Worm (Caenorhabditis elegans): ENCODE data around the gene Y116A8C.27.

Y116A8C.27 gene

DNA sequence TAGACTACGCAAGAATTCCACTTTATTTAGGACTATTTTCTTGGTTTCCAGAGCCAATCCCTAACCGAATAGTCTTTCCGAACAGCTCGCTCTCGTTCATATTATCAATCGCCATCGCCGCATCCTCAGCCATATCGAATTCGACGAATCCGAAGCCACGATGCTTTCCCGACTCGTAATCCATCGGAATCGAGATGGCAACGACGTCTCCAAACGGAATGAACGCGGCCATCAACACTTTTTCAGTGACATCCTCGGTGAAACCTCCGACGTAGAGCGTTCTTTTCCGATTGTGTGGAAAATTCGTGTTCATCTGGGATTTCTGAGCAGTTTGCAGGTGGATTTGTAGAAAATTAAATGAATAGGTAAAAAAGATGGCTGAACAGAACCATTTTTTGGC lies 20.3 kb upstream of the Y116A8C.27 start, which contains the start of gene cyn-13:
TSS of gene cyn-13 (minus strand) at position 313 of the 400 bp plus-strand sequence.
- TF ChIP-seq lin-11 (tag; optimal IDR thresholded peaks at IDR 0.05) (no peak), nhr-11 (tag; optimal IDR thresholded peaks at IDR 0.05) (no peak), nhr-21 (tag; optimal IDR thresholded peaks at IDR 0.05) (no peak), F13H6.1 (tag; optimal IDR thresholded peaks at IDR 0.05) (no peak), lin-13 (GFP tag; optimal IDR thresholded peaks at IDR 0.05) (no peak), blmp-1 (tag; optimal IDR thresholded peaks at IDR 0.05; ENCODE audit: insufficient read depth) (no peak), ztf-1 (GFP tag; conservative IDR thresholded peaks at IDR 0.05) (no peak), ceh-16 (tag; optimal IDR thresholded peaks at IDR 0.05) (no peak), elt-3 (tag; optimal IDR thresholded peaks at IDR 0.05) (no peak), ZK546.5 (tag; optimal IDR thresholded peaks at IDR 0.05) (no peak), ztf-11 (tag; optimal IDR thresholded peaks at IDR 0.05) (no peak), unc-39 (tag; optimal IDR thresholded peaks at IDR 0.05) (no peak), gmeb-1 (tag; optimal IDR thresholded peaks at IDR 0.05) (no peak), unc-62 (GFP tag; optimal IDR thresholded peaks at IDR 0.05) (no peak), lin-39 (tag; optimal IDR thresholded peaks at IDR 0.05) (no peak), ama-1 (optimal IDR thresholded peaks at IDR 0.05) (no peak), snpc-4 (tag; optimal IDR thresholded peaks at IDR 0.05) (no peak), ztf-4 (tag; optimal IDR thresholded peaks at IDR 0.05) (no peak), lsy-2 (tag; optimal IDR thresholded peaks at IDR 0.05) (no peak)

DNA sequence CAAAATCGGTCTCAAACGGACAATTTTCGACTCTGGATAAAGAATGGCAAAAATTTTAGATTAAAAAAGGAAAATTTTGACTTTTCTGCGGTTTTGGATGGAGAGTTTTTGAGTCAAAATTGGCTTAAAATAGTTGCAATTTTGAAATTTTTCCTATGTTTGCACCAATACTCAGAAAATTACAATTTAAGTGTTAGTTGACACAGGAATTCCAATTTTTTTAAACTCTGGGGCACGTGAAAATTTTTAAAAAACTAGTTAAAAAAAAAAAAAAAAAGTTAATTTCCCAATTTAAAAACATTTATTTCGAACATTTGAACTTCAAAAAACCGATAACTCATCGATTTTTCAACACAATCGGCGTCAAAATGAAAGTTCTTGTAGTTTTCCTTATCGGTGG lies 15.7 kb upstream of the Y116A8C.27 start, which contains the start of gene Y116A8C.33:
TSS of gene Y116A8C.33 (plus strand) at position 301 of the 400 bp plus-strand sequence.
- TF ChIP-seq lin-11 (tag; optimal IDR thresholded peaks at IDR 0.05) (no peak), R02D3.7 (tag; optimal IDR thresholded peaks at IDR 0.05) (no peak), ceh-16 (tag; optimal IDR thresholded peaks at IDR 0.05) (no peak), nhr-6 (tag; optimal IDR thresholded peaks at IDR 0.05) (no peak), ztf-11 (tag; optimal IDR thresholded peaks at IDR 0.05) (no peak), nhr-77 (tag; optimal IDR thresholded peaks at IDR 0.05) (no peak)

DNA sequence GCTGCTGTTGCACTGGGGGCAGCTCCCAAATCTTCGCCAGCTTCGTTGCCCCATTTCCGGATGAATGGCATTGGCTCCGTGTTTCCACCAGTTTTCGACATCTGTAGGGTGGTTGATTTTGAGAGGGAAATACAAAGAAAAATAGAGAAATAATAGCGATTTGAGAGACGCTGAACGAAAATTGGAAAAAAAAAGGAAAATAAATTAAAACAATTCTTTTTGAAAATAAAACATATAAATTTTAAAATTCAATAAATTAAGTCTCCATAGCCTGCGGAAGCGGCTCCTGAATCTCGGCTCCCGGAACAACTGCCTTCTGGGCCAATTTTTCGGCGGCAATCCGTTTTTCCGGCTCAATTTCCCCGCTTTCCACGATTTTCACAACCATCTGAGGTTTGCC lies 14.8 kb upstream of the Y116A8C.27 start, which contains the start of gene sfa-1:
TSS of gene sfa-1 (minus strand) at position 101 of the 400 bp plus-strand sequence.
- TF ChIP-seq nhr-23 (tag; optimal IDR thresholded peaks at IDR 0.05) (no peak), nhr-11 (tag; optimal IDR thresholded peaks at IDR 0.05) (no peak), crh-2 (tag; optimal IDR thresholded peaks at IDR 0.05) (no peak), gmeb-1 (tag; optimal IDR thresholded peaks at IDR 0.05) (no peak), unc-55 (GFP tag; optimal IDR thresholded peaks at IDR 0.05) (no peak), nhr-12 (tag; optimal IDR thresholded peaks at IDR 0.05) (no peak), mdl-1 (tag; optimal IDR thresholded peaks at IDR 0.05) (no peak), ZK546.5 (tag; optimal IDR thresholded peaks at IDR 0.05) (no peak), peb-1 (tag; optimal IDR thresholded peaks at IDR 0.05) (no peak), sma-3 (GFP tag; optimal IDR thresholded peaks at IDR 0.05) (no peak)

DNA sequence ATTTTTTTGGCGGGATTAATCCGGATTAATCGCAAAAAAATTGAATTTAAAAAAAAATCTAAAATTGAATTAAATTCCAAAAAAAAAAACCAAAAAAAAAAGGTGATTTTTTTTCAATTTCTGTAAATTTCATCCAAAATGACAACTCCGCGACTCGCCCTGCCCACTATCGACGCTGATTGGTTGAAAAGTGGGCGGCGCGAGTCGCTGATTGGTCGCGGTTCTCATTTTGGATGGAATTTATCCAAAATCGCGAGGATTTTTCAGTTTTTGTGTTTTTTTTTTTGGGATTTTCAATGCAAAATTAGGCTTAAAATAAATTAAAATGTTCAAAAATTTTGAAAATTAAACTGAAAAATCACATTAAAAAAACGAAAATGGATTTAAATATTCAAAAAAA lies 13.4 kb upstream of the Y116A8C.27 start:
- TF ChIP-seq sma-3 (GFP tag; optimal IDR thresholded peaks at IDR 0.05) (no peak), zag-1 (tag; optimal IDR thresholded peaks at IDR 0.05) (no peak), unc-62 (GFP tag; optimal IDR thresholded peaks at IDR 0.05) (no peak), ztf-1 (GFP tag; conservative IDR thresholded peaks at IDR 0.05) (no peak), skn-1 (tag; optimal IDR thresholded peaks at IDR 0.05) (no peak), blmp-1 (tag; optimal IDR thresholded peaks at IDR 0.05; ENCODE audit: insufficient read depth) (no peak), lin-11 (tag; optimal IDR thresholded peaks at IDR 0.05) (no peak), nhr-11 (tag; optimal IDR thresholded peaks at IDR 0.05) (no peak), lsy-2 (tag; optimal IDR thresholded peaks at IDR 0.05) (no peak), gmeb-1 (tag; optimal IDR thresholded peaks at IDR 0.05) (no peak), nhr-23 (tag; optimal IDR thresholded peaks at IDR 0.05) (no peak), C34F6.9 (tag; optimal IDR thresholded peaks at IDR 0.05) (no peak), mab-5 (tag; optimal IDR thresholded peaks at IDR 0.05) (no peak), elt-3 (tag; optimal IDR thresholded peaks at IDR 0.05) (no peak), unc-39 (tag; optimal IDR thresholded peaks at IDR 0.05) (no peak)

DNA sequence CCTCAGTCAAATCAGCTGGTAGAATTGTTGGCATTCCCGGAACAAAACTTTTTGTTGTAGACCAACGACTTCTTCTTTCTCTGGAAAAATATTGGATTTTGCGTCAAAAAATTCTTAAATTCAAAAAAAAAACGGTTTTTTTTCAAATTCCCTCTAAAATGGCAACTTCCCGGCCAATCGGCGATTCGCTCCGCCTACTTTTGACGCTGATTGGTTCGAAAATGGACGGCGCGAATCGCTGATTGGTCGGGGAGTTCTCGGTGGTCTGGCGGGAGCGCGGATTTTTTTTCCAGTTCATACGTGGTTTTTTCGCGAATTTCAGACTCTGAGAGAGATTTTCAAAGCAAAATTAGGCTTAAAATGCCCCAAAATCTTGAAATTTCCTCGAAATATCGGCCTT lies 12.7 kb upstream of the Y116A8C.27 start:
- TF ChIP-seq unc-39 (tag; optimal IDR thresholded peaks at IDR 0.05) (no peak), nhr-12 (tag; optimal IDR thresholded peaks at IDR 0.05) (no peak), ceh-82 (tag; optimal IDR thresholded peaks at IDR 0.05) (no peak), nhr-6 (tag; optimal IDR thresholded peaks at IDR 0.05) (no peak), ZK546.5 (tag; optimal IDR thresholded peaks at IDR 0.05) (no peak), nhr-77 (tag; optimal IDR thresholded peaks at IDR 0.05) (no peak), elt-3 (tag; optimal IDR thresholded peaks at IDR 0.05) (no peak), alr-1 (tag; optimal IDR thresholded peaks at IDR 0.05) (no peak), F13H6.1 (tag; optimal IDR thresholded peaks at IDR 0.05) (no peak), unc-62 (GFP tag; optimal IDR thresholded peaks at IDR 0.05) (no peak), R02D3.7 (tag; optimal IDR thresholded peaks at IDR 0.05) (no peak), lin-13 (GFP tag; optimal IDR thresholded peaks at IDR 0.05) (no peak)

All from whole organism, L2 larva.